Worm (Caenorhabditis elegans): ENCODE measurements around the gene C33B4.5.

Gene C33B4.5

DNA sequence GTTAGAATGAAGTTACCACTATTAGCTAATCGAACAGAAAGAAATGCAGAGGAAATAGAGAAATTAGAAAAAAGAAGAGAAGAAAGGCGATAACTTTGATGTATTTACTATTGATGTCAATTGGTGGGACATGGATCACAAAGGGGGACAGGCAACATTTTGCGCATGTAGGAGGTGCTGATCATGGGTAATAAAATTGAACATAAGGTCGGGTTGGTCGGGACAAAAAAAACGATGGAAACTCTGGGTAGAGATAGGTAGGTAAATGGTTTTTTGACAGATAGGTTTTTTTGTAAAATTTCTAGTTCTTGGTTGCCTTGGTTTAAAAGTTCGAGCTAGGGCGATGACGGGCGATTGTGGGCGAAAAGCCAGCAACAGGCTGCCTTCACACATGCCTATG, 7.7 kb downstream of the C33B4.5 start, which contains the start of gene shn-1:
TSS of gene shn-1 (minus strand) at position 101 of the 400 bp plus-strand sequence.
- TF ChIP-seq lin-26 (GFP tag; IDR thresholded peaks at IDR 0.05) = no peak
- no peak for TF ChIP-seq nhr-80 (tag; optimal IDR thresholded peaks at IDR 0.05)
- no peak for TF ChIP-seq attf-6 (GFP tag; IDR thresholded peaks at IDR 0.05)
- no peak for TF ChIP-seq dpff-1 (tag; optimal IDR thresholded peaks at IDR 0.05)
- TF ChIP-seq hrde-1 (tag; optimal IDR thresholded peaks at IDR 0.05; ENCODE audit: borderline replicate concordance) = no peak
- no peak for TF ChIP-seq cebp-2 (GFP tag; IDR thresholded peaks at IDR 0.05)
- no peak for TF ChIP-seq fkh-3 (tag; optimal IDR thresholded peaks at IDR 0.05)
- TF ChIP-seq hlh-12 (tag; optimal IDR thresholded peaks at IDR 0.05) = no peak
- TF ChIP-seq F49E8.2 (tag; optimal IDR thresholded peaks at IDR 0.05; ENCODE audit: insufficient read depth) = no peak
- no peak for TF ChIP-seq madf-6 (GFP tag; IDR thresholded peaks at IDR 0.05)
- no peak for TF ChIP-seq snpc-3.4 (tag; optimal IDR thresholded peaks at IDR 0.05)
- no peak for TF ChIP-seq snpc-1.1 (tag; optimal IDR thresholded peaks at IDR 0.05; ENCODE audit: insufficient read depth)
- no peak for TF ChIP-seq ztf-18 (tag; optimal IDR thresholded peaks at IDR 0.05)

DNA sequence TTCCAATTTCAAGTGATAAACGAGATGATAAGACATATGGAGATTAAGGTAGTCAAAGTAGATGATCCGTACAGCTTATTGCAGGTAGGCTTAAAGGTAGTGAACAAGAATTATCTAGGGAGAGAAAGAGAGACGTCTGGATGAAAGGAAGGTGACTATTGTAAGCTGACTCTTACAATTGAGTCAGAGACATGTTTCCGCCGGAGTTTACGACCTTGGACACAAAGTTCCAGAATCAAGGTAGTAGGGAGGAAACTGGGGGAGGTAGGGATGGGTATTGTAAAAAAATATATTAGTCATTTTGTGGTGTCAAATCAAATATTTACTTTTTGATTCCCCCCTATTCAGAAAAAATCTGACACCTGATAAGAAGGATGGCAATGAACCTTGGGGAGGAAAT, 9.3 kb downstream of the C33B4.5 start:
- TF ChIP-seq snpc-1.3 (tag; optimal IDR thresholded peaks at IDR 0.05; ENCODE audit: insufficient read depth) (no peak), nfya-1 (tag; optimal IDR thresholded peaks at IDR 0.05; ENCODE audit: borderline replicate concordance, insufficient read depth) (no peak), mxl-1 (tag; optimal IDR thresholded peaks at IDR 0.05) (no peak), C06A6.2 (GFP tag; conservative IDR thresholded peaks at IDR 0.05) (no peak), lin-40 (tag; optimal IDR thresholded peaks at IDR 0.05) (no peak), Y95B8A.8 (GFP tag; IDR thresholded peaks at IDR 0.05) (no peak), ets-4 (GFP tag; optimal IDR thresholded peaks at IDR 0.05) (no peak), unc-62 (GFP tag; optimal IDR thresholded peaks at IDR 0.05) (no peak)

DNA sequence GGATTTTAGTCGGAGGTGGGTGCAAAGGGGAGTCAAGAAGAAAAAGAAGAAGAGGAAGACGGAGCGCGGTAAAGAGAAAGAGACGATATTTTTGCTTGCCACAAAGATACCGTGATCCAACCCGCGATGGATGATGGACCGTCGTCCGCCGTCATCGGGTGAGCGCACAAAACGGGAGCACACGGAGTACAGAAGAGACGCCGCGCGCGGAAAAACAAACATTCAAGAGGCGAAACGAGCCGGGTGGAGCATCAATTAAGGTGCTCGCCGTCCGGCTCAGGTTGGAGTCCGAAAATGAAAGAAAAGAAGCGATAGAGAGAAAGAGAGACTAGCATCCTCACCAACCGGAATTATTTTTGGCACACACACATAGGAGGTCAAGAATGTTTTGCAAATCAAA, 10.7 kb downstream of the C33B4.5 start:
- TF ChIP-seq nhr-179 (tag; optimal IDR thresholded peaks at IDR 0.05) = no peak
- peak; percentile 72 for TF ChIP-seq zfh-2 (GFP tag; conservative IDR thresholded peaks at IDR 0.05)
- peak; percentile 15; the same call in 1 of the 2 replicates for TF ChIP-seq egrh-3 (GFP tag; IDR thresholded peaks at IDR 0.05)

DNA sequence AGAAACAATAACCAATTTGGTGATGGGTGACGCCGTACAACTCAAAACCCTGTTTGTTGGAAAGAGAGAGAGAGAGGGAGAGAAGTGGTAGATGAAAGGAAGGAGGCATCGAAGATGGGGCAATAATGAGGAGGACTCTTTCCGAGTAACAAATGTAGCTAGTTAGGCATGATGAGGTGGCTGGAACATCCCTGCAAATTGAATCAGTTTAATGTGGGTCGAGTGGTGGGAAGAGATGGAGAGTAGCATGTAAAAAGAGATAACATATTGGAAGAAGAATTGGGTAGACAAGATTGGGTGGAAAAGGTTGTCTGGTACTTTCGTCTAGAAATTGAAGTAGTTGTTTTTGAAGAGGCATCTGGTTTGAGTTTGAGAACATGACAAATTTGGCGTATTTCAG, 13.1 kb downstream of the C33B4.5 start:
- TF ChIP-seq K11D2.4 (GFP tag; IDR thresholded peaks at IDR 0.05) = no peak
- 0 out of 2 replicates have a peak, but pooled peaks have one; percentile 25 for TF ChIP-seq attf-3 (GFP tag; conservative IDR thresholded peaks at IDR 0.05)
- TF ChIP-seq chd-7 (tag; optimal IDR thresholded peaks at IDR 0.05) = no peak

DNA sequence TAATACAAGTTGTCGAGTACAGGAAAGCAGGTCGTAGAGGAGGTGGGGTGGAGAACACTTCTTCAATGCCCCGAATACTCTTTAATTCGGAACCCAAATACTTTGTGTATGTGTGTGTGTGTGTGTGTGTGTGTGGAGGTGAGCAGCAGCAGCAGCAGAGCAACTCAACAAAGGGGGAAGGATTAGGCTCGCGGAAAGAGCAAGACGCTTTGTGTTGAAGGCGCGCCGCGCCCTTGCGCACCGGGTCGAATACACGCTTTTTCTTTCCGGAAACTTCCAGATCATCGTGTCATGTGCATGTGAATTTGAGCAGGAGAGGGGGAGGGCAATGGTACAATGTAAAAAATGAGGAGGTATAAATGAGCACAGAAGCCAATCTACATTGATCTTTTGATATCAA, 15.7 kb downstream of the C33B4.5 start:
- TF ChIP-seq zfh-2 (GFP tag; conservative IDR thresholded peaks at IDR 0.05) = peak; percentile 60
- TF ChIP-seq hlh-12 (tag; optimal IDR thresholded peaks at IDR 0.05) = no peak
- no peak for TF ChIP-seq pha-4 (tag; optimal IDR thresholded peaks at IDR 0.05)
- TF ChIP-seq K11D2.4 (GFP tag; IDR thresholded peaks at IDR 0.05) = no peak
- no peak for TF ChIP-seq snpc-1.3 (tag; optimal IDR thresholded peaks at IDR 0.05; ENCODE audit: insufficient read depth)

DNA sequence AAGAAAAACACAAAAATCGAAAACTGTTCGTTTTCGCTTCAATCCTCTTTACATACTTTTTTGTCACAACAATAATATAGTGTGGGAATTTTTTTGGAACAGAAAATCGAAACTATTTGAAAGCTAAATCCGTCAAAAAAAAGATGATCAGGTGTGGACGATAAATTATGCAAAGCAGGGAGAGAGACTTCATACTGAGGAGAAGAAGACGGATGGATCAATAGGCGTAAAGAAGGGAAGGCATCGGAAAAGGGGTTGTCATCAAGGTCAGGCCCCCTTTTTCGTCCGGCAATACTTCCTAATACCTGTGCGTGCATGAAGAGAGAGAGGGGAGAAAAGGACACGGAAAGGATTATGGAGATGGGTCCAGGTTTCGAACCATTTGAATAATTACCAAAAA, 17.3 kb downstream of the C33B4.5 start:
- TF ChIP-seq mxl-1 (tag; optimal IDR thresholded peaks at IDR 0.05) = no peak
- TF ChIP-seq madf-10 (tag; optimal IDR thresholded peaks at IDR 0.05) = no peak
- TF ChIP-seq egl-44 (GFP tag; IDR thresholded peaks at IDR 0.05) = no peak
- no peak for TF ChIP-seq snpc-3.4 (tag; optimal IDR thresholded peaks at IDR 0.05)
- no peak for TF ChIP-seq hlh-26 (GFP tag; conservative IDR thresholded peaks at IDR 0.05)
- TF ChIP-seq nfya-1 (tag; optimal IDR thresholded peaks at IDR 0.05; ENCODE audit: borderline replicate concordance, insufficient read depth) = no peak
- TF ChIP-seq akir-1 (GFP tag; optimal IDR thresholded peaks at IDR 0.05) = no peak
- TF ChIP-seq attf-5 (GFP tag; optimal IDR thresholded peaks at IDR 0.05) = no peak
- no peak for TF ChIP-seq cebp-2 (GFP tag; IDR thresholded peaks at IDR 0.05)
- TF ChIP-seq ets-4 (GFP tag; optimal IDR thresholded peaks at IDR 0.05) = no peak
- TF ChIP-seq ceh-91 (GFP tag; IDR thresholded peaks at IDR 0.05) = no peak
- no peak for TF ChIP-seq pha-4 (tag; optimal IDR thresholded peaks at IDR 0.05)
- TF ChIP-seq aptf-2 (GFP tag; conservative IDR thresholded peaks at IDR 0.05) = no peak
- TF ChIP-seq efl-1 (GFP tag; optimal IDR thresholded peaks at IDR 0.05) = no peak
- no peak for TF ChIP-seq C06A6.2 (GFP tag; conservative IDR thresholded peaks at IDR 0.05)
- TF ChIP-seq Y95B8A.8 (GFP tag; IDR thresholded peaks at IDR 0.05) = no peak
- TF ChIP-seq lin-35 (GFP tag; optimal IDR thresholded peaks at IDR 0.05) = no peak
- TF ChIP-seq tbx-9 (tag; optimal IDR thresholded peaks at IDR 0.05; ENCODE audit: borderline replicate concordance) = no peak
- TF ChIP-seq him-1 (tag; optimal IDR thresholded peaks at IDR 0.05) = no peak

Measured in whole organism, young adult.